Fruit fly (Drosophila melanogaster) whole organism, pupa: Measurements from ENCODE around the gene Pgant2.

Experiments
- CG10348 ChIP-seq: fragments of 200-800 bp; sonication (Bioruptor generic); IDR thresholded peaks from 2 replicates; pipeline ENCODE4 v1.3.6; 2022; ENCODE audit warnings: missing biosample characterization, missing genetic modification characterization
- CG12605 ChIP-seq: fragments of 200-800 bp; sonication (Bioruptor generic); IDR thresholded peaks from 2 replicates; pipeline ENCODE4 v1.3.6; 2022; ENCODE audit warnings: missing biosample characterization, missing genetic modification characterization
- CG13204 ChIP-seq: fragments of 200-800 bp; sonication (Bioruptor generic); optimal IDR thresholded peaks from 2 replicates; lab custom pipeline; 2018; ENCODE audit warnings: missing biosample characterization, mild to moderate bottlenecking, missing genetic modification characterization, moderate library complexity
- CG14655 ChIP-seq: fragments of 200-800 bp; sonication (Bioruptor generic); optimal IDR thresholded peaks from 3 replicates; lab custom pipeline; 2017; ENCODE audit warnings: mild to moderate bottlenecking, missing biosample characterization, missing genetic modification reagents, missing genetic modification characterization
- CG15710 ChIP-seq: fragments of 200-800 bp; sonication (Bioruptor generic); optimal IDR thresholded peaks from 2 replicates; lab custom pipeline; 2018; ENCODE audit warnings: missing biosample characterization, mild to moderate bottlenecking, missing genetic modification characterization, moderate library complexity
- CG17806 ChIP-seq: fragments of 200-800 bp; sonication (Bioruptor generic); optimal IDR thresholded peaks from 2 replicates; lab custom pipeline; 2018; ENCODE audit warnings: missing biosample characterization, mild to moderate bottlenecking, missing genetic modification characterization, moderate library complexity
- CG32121 ChIP-seq: fragments of 200-800 bp; sonication (Bioruptor generic); IDR thresholded peaks from 2 replicates; pipeline ENCODE4 v1.3.6; 2022; ENCODE audit warnings: missing biosample characterization, missing genetic modification characterization
- CG34367 ChIP-seq: fragments of 200-800 bp; sonication (Bioruptor generic); optimal IDR thresholded peaks from 2 replicates; lab custom pipeline; 2018; ENCODE audit warnings: missing biosample characterization, mild to moderate bottlenecking, missing genetic modification characterization
- CG4496 ChIP-seq: fragments of 200-800 bp; sonication (Bioruptor generic); IDR thresholded peaks from 3 replicates; pipeline ENCODE4 v1.3.6; 2022; ENCODE audit warnings: missing biosample characterization, missing genetic modification characterization
- CG8159 ChIP-seq: fragments of 200-800 bp; sonication (Bioruptor generic); optimal IDR thresholded peaks from 3 replicates; lab custom pipeline; 2018; ENCODE audit warnings: missing biosample characterization, mild to moderate bottlenecking, missing genetic modification characterization, moderate library complexity
- CG8301 ChIP-seq: fragments of 200-800 bp; sonication (Bioruptor generic); optimal IDR thresholded peaks from 2 replicates; lab custom pipeline; 2018; ENCODE audit warnings: missing biosample characterization, mild to moderate bottlenecking, missing genetic modification characterization
- CG9948 ChIP-seq: fragments of 200-800 bp; sonication (Bioruptor generic); optimal IDR thresholded peaks from 2 replicates; lab custom pipeline; 2018; ENCODE audit warnings: missing biosample characterization, mild to moderate bottlenecking, missing genetic modification characterization, moderate library complexity
- D1 ChIP-seq: fragments of 200-800 bp; sonication (Bioruptor generic); optimal IDR thresholded peaks from 2 replicates; lab custom pipeline; 2018; ENCODE audit warnings: missing biosample characterization, mild to moderate bottlenecking, missing genetic modification characterization, moderate library complexity
- EcR ChIP-seq: fragments of 200-800 bp; sonication (Bioruptor generic); optimal IDR thresholded peaks from 3 replicates; lab custom pipeline; 2019; ENCODE audit warnings: missing biosample characterization, missing genetic modification characterization, mild to moderate bottlenecking, moderate library complexity, missing genetic modification reagents
- Ets98B ChIP-seq: fragments of 200-800 bp; sonication (Bioruptor generic); IDR thresholded peaks from 2 replicates; pipeline ENCODE4 v1.3.6; 2022; ENCODE audit warnings: missing biosample characterization, missing genetic modification characterization
- Pif1B ChIP-seq: fragments of 200-800 bp; sonication (Bioruptor generic); optimal IDR thresholded peaks from 3 replicates; lab custom pipeline; 2016; ENCODE audit warnings: missing biosample characterization, missing genetic modification characterization
- Snoo ChIP-seq: fragments of 200-800 bp; sonication (Bioruptor generic); optimal IDR thresholded peaks from 3 replicates; lab custom pipeline; 2017; ENCODE audit warnings: missing biosample characterization, mild to moderate bottlenecking, missing genetic modification characterization, inconsistent platforms
- fd96Ca ChIP-seq: fragments of 200-800 bp; sonication (Bioruptor generic); IDR thresholded peaks from 3 replicates; pipeline ENCODE4 v1.3.6; 2022; ENCODE audit warnings: missing biosample characterization, missing genetic modification characterization
- gl ChIP-seq: fragments of 200-800 bp; sonication (Bioruptor generic); optimal IDR thresholded peaks from 2 replicates; lab custom pipeline; 2018; ENCODE audit warnings: missing biosample characterization, mild to moderate bottlenecking, missing genetic modification characterization
- rn ChIP-seq: fragments of 200-800 bp; sonication (Bioruptor generic); IDR thresholded peaks from 2 replicates; pipeline ENCODE4 v1.3.6; 2022; ENCODE audit warnings: missing biosample characterization, missing genetic modification characterization

The Pgant2 gene

dm6 chr2L:3426669-3427232, at the start of gene Pgant2:
Pgant2 (minus strand) TSS chr2L:3426719.
- no peak for TF ChIP-seq Pif1B
- TF ChIP-seq CG12605, result 0 out of 2 replicates have a peak, but pooled peaks have one; percentile 13
- TF ChIP-seq fd96Ca (GFP tag; lab: Robert Waterston, UW), result 0 out of 3 replicates have a peak, but pooled peaks have one; percentile 21
- TF ChIP-seq CG8159 (tag; lab: Kevin White, UChicago), result no peak
- TF ChIP-seq CG4496 (GFP tag; lab: Robert Waterston, UW), result 0 out of 3 replicates have a peak, but pooled peaks have one; percentile 18
- TF ChIP-seq, all 21 proteins: peak for 3

dm6 chr2L:3475948-3476347, 49.4 kb upstream of the Pgant2 start:
- TF ChIP-seq CG32121 (no peak), Pif1B (no peak), Ets98B (GFP tag; lab: Robert Waterston, UW) (no peak), gl (tag; lab: Kevin White, UChicago) (no peak), CG12605 (no peak), CG8301 (no peak), D1 (no peak), rn (no peak), CG14655 (no peak), CG8159 (tag; lab: Kevin White, UChicago) (no peak), CG13204 (GFP tag; lab: Kevin White, UChicago) (no peak), CG4496 (GFP tag; lab: Robert Waterston, UW) (no peak), EcR (GFP tag; lab: Kevin White, UChicago) (no peak), fd96Ca (GFP tag; lab: Robert Waterston, UW) (no peak), CG10348 (GFP tag; lab: Robert Waterston, UW) (no peak)

- no peak for TF ChIP-seq CG17806
- no peak for TF ChIP-seq rn
- no peak for TF ChIP-seq fd96Ca (GFP tag; lab: Robert Waterston, UW)
- TF ChIP-seq CG34367 (tag; lab: Kevin White, UChicago), result no peak
- TF ChIP-seq gl (tag; lab: Kevin White, UChicago), result no peak
- TF ChIP-seq EcR (GFP tag; lab: Kevin White, UChicago), result peak; percentile 70
- no peak for TF ChIP-seq CG13204 (GFP tag; lab: Kevin White, UChicago)
- TF ChIP-seq CG32121, result no peak
- peak; percentile 22 for TF ChIP-seq Snoo (tag; lab: Kevin White, UChicago)
- TF ChIP-seq CG15710, result peak; percentile 28
- peak; percentile 36 for TF ChIP-seq CG8159 (tag; lab: Kevin White, UChicago)
- TF ChIP-seq CG10348 (GFP tag; lab: Robert Waterston, UW), result no peak
- TF ChIP-seq D1, result no peak
- TF ChIP-seq CG14655, result no peak
- TF ChIP-seq CG9948, result no peak
Observed at dm6 chr2L:3475168-3475567, 48.6 kb upstream of the Pgant2 start.

dm6 chr2L:3472242-3472641, 45.7 kb upstream of the Pgant2 start, which contains the start of gene Pgant4:
Pgant4 (plus strand) TSS chr2L:3472603.
- TF ChIP-seq CG4496 (GFP tag; lab: Robert Waterston, UW) (0 out of 3 replicates have a peak, but pooled peaks have one; percentile 37), CG8159 (tag; lab: Kevin White, UChicago) (no peak), CG13204 (GFP tag; lab: Kevin White, UChicago) (no peak), CG34367 (tag; lab: Kevin White, UChicago) (no peak), CG15710 (no peak), EcR (GFP tag; lab: Kevin White, UChicago) (no peak), CG14655 (no peak), Pif1B (no peak), CG17806 (no peak), Snoo (tag; lab: Kevin White, UChicago) (peak; percentile 39), rn (0 out of 2 replicates have a peak, but pooled peaks have one; percentile 37), CG9948 (no peak), CG8301 (no peak), D1 (no peak), CG12605 (no peak), Ets98B (GFP tag; lab: Robert Waterston, UW) (no peak), gl (tag; lab: Kevin White, UChicago) (no peak), fd96Ca (GFP tag; lab: Robert Waterston, UW) (no peak)

- TF ChIP-seq CG32121 (no peak), EcR (GFP tag; lab: Kevin White, UChicago) (no peak), CG4496 (GFP tag; lab: Robert Waterston, UW) (no peak), CG17806 (no peak), CG15710 (no peak)
- TF ChIP-seq, all 21 proteins: peak for 0
Observed at dm6 chr2L:3469869-3470268, 43.4 kb upstream of the Pgant2 start, which contains the start of the genes Pif1 and CG31776. Pif1 (minus strand) TSS chr2L:3470004. CG31776 (plus strand) TSS chr2L:3470182.

- no peak for TF ChIP-seq CG34367 (tag; lab: Kevin White, UChicago)
- TF ChIP-seq D1, result no peak
- TF ChIP-seq CG14655, result no peak
- no peak for TF ChIP-seq CG32121
- TF ChIP-seq Pif1B, result no peak
- no peak for TF ChIP-seq CG13204 (GFP tag; lab: Kevin White, UChicago)
- TF ChIP-seq Ets98B (GFP tag; lab: Robert Waterston, UW), result no peak
- TF ChIP-seq CG9948, result no peak
- TF ChIP-seq gl (tag; lab: Kevin White, UChicago), result no peak
- TF ChIP-seq fd96Ca (GFP tag; lab: Robert Waterston, UW), result no peak
- no peak for TF ChIP-seq CG4496 (GFP tag; lab: Robert Waterston, UW)
- TF ChIP-seq CG8159 (tag; lab: Kevin White, UChicago), result no peak
- no peak for TF ChIP-seq CG12605
- no peak for TF ChIP-seq CG8301
- no peak for TF ChIP-seq CG17806
- no peak for TF ChIP-seq CG15710
- no peak for TF ChIP-seq EcR (GFP tag; lab: Kevin White, UChicago)
Observed at dm6 chr2L:3466846-3467245, 40.3 kb upstream of the Pgant2 start.
